Fruit fly (Drosophila melanogaster) whole organism, wandering third instar larva: ENCODE results near the gene CG34165.

Source experiments
- Abd-B ChIP-seq: fragments of >200 bp; optimal IDR thresholded peaks from 2 replicates; lab custom pipeline; 2017; ENCODE audit warnings: missing biosample characterization, missing genetic modification characterization
- CG32264 ChIP-seq: fragments of 200-800 bp; sonication (Bioruptor generic); optimal IDR thresholded peaks from 2 replicates; lab custom pipeline; 2016; ENCODE audit warnings: missing biosample characterization, missing genetic modification characterization
- CG9705 ChIP-seq: fragments of 200-800 bp; sonication (Bioruptor generic); optimal IDR thresholded peaks from 2 replicates; lab custom pipeline; 2018; ENCODE audit warnings: missing biosample characterization, mild to moderate bottlenecking, missing genetic modification characterization
- Dfd ChIP-seq: fragments of >200 bp; optimal IDR thresholded peaks from 2 replicates; lab custom pipeline; 2017; ENCODE audit warnings: missing biosample characterization, missing genetic modification characterization
- Dif ChIP-seq: fragments of 200-275, 200-300 bp; sonication (Bioruptor generic); optimal IDR thresholded peaks from 2 replicates; lab custom pipeline; 2018; ENCODE audit warnings: missing biosample characterization, missing genetic modification characterization; ENCODE audit not compliant: partially characterized antibody
- HLH106 ChIP-seq: fragments of 200-800 bp; optimal IDR thresholded peaks from 3 replicates; lab custom pipeline; 2019; ENCODE audit warnings: missing biosample characterization, mild to moderate bottlenecking, missing genetic modification characterization, moderate library complexity
- Hnf4 ChIP-seq: fragments of 200-800 bp; sonication (Bioruptor generic); optimal IDR thresholded peaks from 2 replicates; lab custom pipeline; 2016; ENCODE audit warnings: missing biosample characterization, mild to moderate bottlenecking, missing genetic modification characterization
- Hr78 ChIP-seq: fragments of >200 bp; optimal IDR thresholded peaks from 2 replicates; lab custom pipeline; 2017; ENCODE audit warnings: missing biosample characterization, missing genetic modification characterization
- Jra ChIP-seq: sonication (Bioruptor generic); optimal IDR thresholded peaks from 2 replicates; lab custom pipeline; 2016; ENCODE audit warnings: missing biosample characterization, missing genetic modification characterization
- Myc ChIP-seq: fragments of >200 bp; optimal IDR thresholded peaks from 2 replicates; lab custom pipeline; 2017
- OdsH ChIP-seq: fragments of 200-800 bp; sonication (Bioruptor generic); optimal IDR thresholded peaks from 2 replicates; lab custom pipeline; 2016; ENCODE audit warnings: missing biosample characterization, mild to moderate bottlenecking, missing genetic modification characterization
- Rel ChIP-seq, 2 experiments: fragments of 200-800 bp; sonication (Bioruptor generic) in 1 of 2; optimal IDR thresholded peaks; 2 replicates in 1 of 2; 3 replicates in 1 of 2; lab custom pipeline; 2016 to 2019; ENCODE audit warnings: mild to moderate bottlenecking in 2 of 2, missing biosample characterization in 2 of 2, missing genetic modification characterization in 2 of 2, moderate library complexity in 1 of 2
- Sp1 ChIP-seq: fragments of 200-800 bp; sonication (Bioruptor generic); optimal IDR thresholded peaks from 3 replicates; lab custom pipeline; 2019; ENCODE audit warnings: missing biosample characterization, mild to moderate bottlenecking, missing genetic modification characterization, moderate library complexity
- Vsx2 ChIP-seq: fragments of 200-300, 225-300 bp; sonication (Bioruptor generic); optimal IDR thresholded peaks from 2 replicates; lab custom pipeline; 2018; ENCODE audit warnings: missing biosample characterization, missing genetic modification characterization; ENCODE audit not compliant: partially characterized antibody
- br ChIP-seq: fragments of 200-800 bp; sonication (Bioruptor generic); optimal IDR thresholded peaks from 2 replicates; lab custom pipeline; 2016; ENCODE audit warnings: missing biosample characterization, missing genetic modification characterization
- brk ChIP-seq: fragments of 200-800 bp; sonication (Bioruptor generic); optimal IDR thresholded peaks from 2 replicates; lab custom pipeline; 2016; ENCODE audit warnings: missing biosample characterization, mild to moderate bottlenecking, missing genetic modification characterization
- dl ChIP-seq, 2 experiments: fragments of 175-275, 200-275 bp in 1 of 2; fragments of 200-275 bp in 1 of 2; sonication (Bioruptor generic); optimal IDR thresholded peaks; lab custom pipeline; 2018; ENCODE audit warnings: mild to moderate bottlenecking in 2 of 2, missing biosample characterization in 2 of 2, missing genetic modification characterization in 2 of 2, moderate library complexity in 2 of 2; ENCODE audit not compliant: partially characterized antibody in 2 of 2, insufficient read depth in 1 of 2
- dmrt93B ChIP-seq: fragments of 200-800 bp; sonication (Bioruptor generic); optimal IDR thresholded peaks from 2 replicates; lab custom pipeline; 2018; ENCODE audit warnings: missing biosample characterization, mild to moderate bottlenecking, missing genetic modification characterization
- dsf ChIP-seq: sonication (Bioruptor generic); optimal IDR thresholded peaks from 2 replicates; lab custom pipeline; 2016; ENCODE audit warnings: missing biosample characterization, missing genetic modification characterization, borderline replicate concordance
- ey ChIP-seq: fragments of 200-800 bp; sonication (Bioruptor generic); optimal IDR thresholded peaks from 2 replicates; lab custom pipeline; 2016; ENCODE audit warnings: missing biosample characterization, missing genetic modification characterization
- foxo ChIP-seq, 2 experiments: fragments of 200-800 bp; sonication (Bioruptor generic); optimal IDR thresholded peaks; 2 replicates in 1 of 2; 3 replicates in 1 of 2; lab custom pipeline; 2016 to 2017; ENCODE audit warnings: missing biosample characterization in 2 of 2, missing genetic modification characterization in 2 of 2
- fru ChIP-seq: fragments of 200-800 bp; sonication (Bioruptor generic); optimal IDR thresholded peaks from 3 replicates; lab custom pipeline; 2016; ENCODE audit warnings: missing biosample characterization, mild to moderate bottlenecking, missing genetic modification characterization
- h ChIP-seq: fragments of 200-800 bp; sonication (Bioruptor generic); optimal IDR thresholded peaks from 3 replicates; lab custom pipeline; 2016; ENCODE audit warnings: missing biosample characterization, mild to moderate bottlenecking, missing genetic modification characterization
- jim ChIP-seq: fragments of 175-275, 200-325 bp; sonication (Bioruptor generic); optimal IDR thresholded peaks from 2 replicates; lab custom pipeline; 2016; ENCODE audit warnings: missing biosample characterization, mild to moderate bottlenecking, missing genetic modification characterization
- lola ChIP-seq: fragments of >200 bp; optimal IDR thresholded peaks from 2 replicates; lab custom pipeline; 2017; ENCODE audit warnings: missing biosample characterization, missing genetic modification characterization
- psq ChIP-seq: fragments of 200-800 bp; sonication (Bioruptor generic); optimal IDR thresholded peaks from 3 replicates; lab custom pipeline; 2017; ENCODE audit warnings: missing biosample characterization, mild to moderate bottlenecking, missing genetic modification characterization, moderate library complexity
- sage ChIP-seq: fragments of 200-800 bp; sonication (Bioruptor generic); optimal IDR thresholded peaks from 2 replicates; lab custom pipeline; 2016; ENCODE audit warnings: missing biosample characterization, mild to moderate bottlenecking, missing genetic modification characterization
- sv ChIP-seq: fragments of 200-800 bp; sonication (Bioruptor generic); optimal IDR thresholded peaks from 3 replicates; lab custom pipeline; 2016; ENCODE audit warnings: missing biosample characterization, missing genetic modification characterization
- tai ChIP-seq: sonication (Bioruptor generic); optimal IDR thresholded peaks from 2 replicates; lab custom pipeline; 2016; ENCODE audit warnings: missing biosample characterization, missing genetic modification characterization
- usp ChIP-seq: fragments of >200 bp; optimal IDR thresholded peaks from 2 replicates; lab custom pipeline; 2017; ENCODE audit warnings: missing biosample characterization, missing genetic modification characterization
- woc ChIP-seq: sonication (Bioruptor generic); optimal IDR thresholded peaks from 2 replicates; lab custom pipeline; 2016; ENCODE audit warnings: missing biosample characterization, mild to moderate bottlenecking, missing genetic modification characterization

The CG34165 gene

dm6 chr2L:14679609-14680008 lies 33.9 kb upstream of the CG34165 start:
- TF ChIP-seq brk (GFP tag; lab: Kevin White, UChicago) (no peak), Rel (GFP tag; optimal IDR thresholded peaks at IDR 0.05; lab: Kevin White, UChicago) (no peak), Rel (tag; optimal IDR thresholded peaks at IDR 0.05; lab: Kevin White, UChicago) (no peak), sage (GFP tag; lab: Kevin White, UChicago) (no peak), lola (GFP tag; lab: Kevin White, UChicago) (no peak), CG32264 (GFP tag; lab: Kevin White, UChicago) (no peak)

dm6 chr2L:14680371-14680899 lies 33.1 kb upstream of the CG34165 start:
- TF ChIP-seq br (GFP tag; lab: Kevin White, UChicago) (no peak), Vsx2 (GFP tag; lab: Kevin White, UChicago) (no peak), Jra (GFP tag; lab: Kevin White, UChicago) (no peak), dmrt93B (GFP tag; lab: Kevin White, UChicago) (no peak), Dfd (GFP tag; lab: Kevin White, UChicago) (no peak), lola (GFP tag; lab: Kevin White, UChicago) (no peak), Abd-B (GFP tag; lab: Kevin White, UChicago) (no peak), OdsH (GFP tag; lab: Kevin White, UChicago) (no peak)

- TF ChIP-seq woc (no peak), Dif (GFP tag; lab: Kevin White, UChicago) (no peak), fru (no peak), dsf (no peak), foxo (GFP tag; optimal IDR thresholded peaks at IDR 0.05; lab: Kevin White, UChicago) (no peak), brk (GFP tag; lab: Kevin White, UChicago) (no peak), tai (GFP tag; lab: Kevin White, UChicago) (no peak), Vsx2 (GFP tag; lab: Kevin White, UChicago) (no peak), ey (no peak), Rel (GFP tag; optimal IDR thresholded peaks at IDR 0.05; lab: Kevin White, UChicago) (no peak), Rel (tag; optimal IDR thresholded peaks at IDR 0.05; lab: Kevin White, UChicago) (no peak), dl (GFP tag; optimal IDR thresholded peaks at IDR 0.05; lab: Kevin White, UChicago; ENCODE audit: insufficient read depth in 1 of 2, partially characterized antibody in 2 of 2) (no peak), HLH106 (no peak), Hr78 (GFP tag; lab: Kevin White, UChicago) (no peak), h (no peak), psq (GFP tag; lab: Kevin White, UChicago) (no peak), CG9705 (no peak), OdsH (GFP tag; lab: Kevin White, UChicago) (no peak), Sp1 (GFP tag; lab: Kevin White, UChicago) (no peak), br (GFP tag; lab: Kevin White, UChicago) (no peak)
These were observed 31.1 kb upstream of the CG34165 start for dm6 chr2L:14682325-14682884.

dm6 chr2L:14683596-14683995 lies 30.0 kb upstream of the CG34165 start:
- TF ChIP-seq sage (GFP tag; lab: Kevin White, UChicago): no peak
- TF ChIP-seq usp (GFP tag; lab: Kevin White, UChicago): no peak
- TF ChIP-seq jim (GFP tag; lab: Kevin White, UChicago): no peak
- no peak for TF ChIP-seq dl (GFP tag; optimal IDR thresholded peaks at IDR 0.05; lab: Kevin White, UChicago; ENCODE audit: insufficient read depth in 1 of 2, partially characterized antibody in 2 of 2)
- TF ChIP-seq Hr78 (GFP tag; lab: Kevin White, UChicago): no peak
- TF ChIP-seq sv (GFP tag; lab: Kevin White, UChicago): no peak
- TF ChIP-seq lola (GFP tag; lab: Kevin White, UChicago): no peak
- TF ChIP-seq foxo (GFP tag; optimal IDR thresholded peaks at IDR 0.05; lab: Kevin White, UChicago): no peak
- TF ChIP-seq Hnf4 (GFP tag; lab: Kevin White, UChicago): no peak
- no peak for TF ChIP-seq Sp1 (GFP tag; lab: Kevin White, UChicago)
- TF ChIP-seq OdsH (GFP tag; lab: Kevin White, UChicago): no peak
- no peak for TF ChIP-seq woc
- TF ChIP-seq CG9705: no peak
- TF ChIP-seq dsf: no peak
- no peak for TF ChIP-seq br (GFP tag; lab: Kevin White, UChicago)
- no peak for TF ChIP-seq Myc (lab: Kevin White, UChicago)
- no peak for TF ChIP-seq ey
- TF ChIP-seq, all 38 proteins: peak for 0
